Fruit fly (Drosophila melanogaster) whole organism, adult: Measurements from ENCODE around the gene CG18178.
A peak's percentile ranks its signal among the peaks of the same experiment; 100 is the strongest.

Source experiments
- CG11617 ChIP-seq: fragments of 200-800 bp; sonication (Bioruptor generic); optimal IDR thresholded peaks from 2 replicates; lab custom pipeline; 2017; ENCODE audit warnings: mild to moderate bottlenecking, missing biosample characterization, missing genetic modification reagents, missing genetic modification characterization
- CG12768 ChIP-seq: fragments of 200-800 bp; sonication (Bioruptor generic); optimal IDR thresholded peaks from 2 replicates; lab custom pipeline; 2017; ENCODE audit warnings: missing biosample characterization, missing genetic modification characterization, mild to moderate bottlenecking, moderate library complexity, missing genetic modification reagents
- CG14711 ChIP-seq: fragments of 200-800 bp; sonication (Bioruptor generic); optimal IDR thresholded peaks from 2 replicates; lab custom pipeline; 2018; ENCODE audit warnings: missing biosample characterization, mild to moderate bottlenecking, missing genetic modification characterization, moderate library complexity
- CG1620 ChIP-seq: fragments of 200-800 bp; sonication (Bioruptor generic); optimal IDR thresholded peaks from 2 replicates; lab custom pipeline; 2016; ENCODE audit warnings: missing biosample characterization, missing genetic modification characterization
- CG33017 ChIP-seq: fragments of 200-800 bp; sonication (Bioruptor generic); optimal IDR thresholded peaks from 2 replicates; lab custom pipeline; 2018; ENCODE audit warnings: missing biosample characterization, mild to moderate bottlenecking, missing genetic modification characterization, moderate library complexity
- CG5204 ChIP-seq: fragments of 200-800 bp; sonication (Bioruptor generic); optimal IDR thresholded peaks from 2 replicates; lab custom pipeline; 2016; ENCODE audit warnings: missing biosample characterization, missing genetic modification characterization
- CG7045 ChIP-seq: fragments of 200-800 bp; sonication (Bioruptor generic); optimal IDR thresholded peaks from 2 replicates; lab custom pipeline; 2017; ENCODE audit warnings: missing biosample characterization, mild to moderate bottlenecking, missing genetic modification characterization
- CG7101 ChIP-seq: fragments of 200-800 bp; sonication (Bioruptor generic); optimal IDR thresholded peaks from 2 replicates; lab custom pipeline; 2018; ENCODE audit warnings: missing biosample characterization, mild to moderate bottlenecking, missing genetic modification characterization, moderate library complexity
- Clk ChIP-seq: fragments of 200-800 bp; sonication (Bioruptor generic); optimal IDR thresholded peaks from 2 replicates; lab custom pipeline; 2017; ENCODE audit warnings: missing biosample characterization, missing genetic modification characterization
- Crg-1 ChIP-seq: fragments of 200-800 bp; sonication (Bioruptor generic); optimal IDR thresholded peaks from 2 replicates; lab custom pipeline; 2016; ENCODE audit warnings: missing biosample characterization, missing genetic modification characterization
- Hr96 ChIP-seq: fragments of 200-800 bp; sonication (Bioruptor generic); optimal IDR thresholded peaks from 2 replicates; lab custom pipeline; 2016; ENCODE audit warnings: missing biosample characterization, missing genetic modification characterization
- Mnt ChIP-seq: fragments of 200-800 bp; sonication (Bioruptor generic); optimal IDR thresholded peaks from 2 replicates; lab custom pipeline; 2016; ENCODE audit warnings: missing biosample characterization, mild to moderate bottlenecking, missing genetic modification characterization
- bab1 ChIP-seq: fragments of 200-800 bp; sonication (Bioruptor generic); optimal IDR thresholded peaks from 3 replicates; lab custom pipeline; 2019; ENCODE audit warnings: missing biosample characterization, mild to moderate bottlenecking, missing genetic modification characterization, moderate library complexity
- cic ChIP-seq: fragments of 200-800 bp; sonication (Bioruptor generic); optimal IDR thresholded peaks from 2 replicates; lab custom pipeline; 2017; ENCODE audit warnings: missing biosample characterization, mild to moderate bottlenecking, missing genetic modification characterization, moderate library complexity
- cnc ChIP-seq, 2 experiments: fragments of >200 bp; optimal IDR thresholded peaks; 2 replicates each; lab custom pipeline; 2017
- kay ChIP-seq: fragments of 200-800 bp; sonication (Bioruptor generic); peaks from one replicate; lab custom pipeline; 2016; ENCODE audit warnings: missing biosample characterization, missing genetic modification characterization, borderline replicate concordance
- ovo ChIP-seq: fragments of 200-800 bp; sonication (Bioruptor generic); optimal IDR thresholded peaks from 2 replicates; lab custom pipeline; 2016; ENCODE audit warnings: missing biosample characterization, missing genetic modification characterization
- pad ChIP-seq: fragments of 200-800 bp; sonication (Bioruptor generic); optimal IDR thresholded peaks from 3 replicates; lab custom pipeline; 2017; ENCODE audit warnings: missing biosample characterization, missing genetic modification characterization, mild to moderate bottlenecking, moderate library complexity, missing genetic modification reagents
- tj ChIP-seq: fragments of 200-800 bp; sonication (Bioruptor generic); optimal IDR thresholded peaks from 3 replicates; lab custom pipeline; 2017; ENCODE audit warnings: missing biosample characterization, mild to moderate bottlenecking, missing genetic modification characterization, moderate library complexity
- toe ChIP-seq: fragments of 200-800 bp; sonication (Bioruptor generic); optimal IDR thresholded peaks from 2 replicates; lab custom pipeline; 2016; ENCODE audit warnings: missing biosample characterization, missing genetic modification characterization

The CG18178 gene

dm6 chr3L:9689809-9690208 is 29.1 kb downstream of the CG18178 start:
- TF ChIP-seq CG14711 (peak; percentile 2), Crg-1 (no peak), CG5204 (GFP tag; lab: Kevin White, UChicago) (no peak), tj (GFP tag; lab: Kevin White, UChicago) (peak; percentile 52), pad (GFP tag; lab: Kevin White, UChicago) (no peak), Hr96 (no peak), toe (no peak), Mnt (GFP tag; lab: Kevin White, UChicago) (peak; percentile 67), CG1620 (no peak), CG7101 (no peak), Clk (GFP tag; lab: Kevin White, UChicago) (no peak), ovo (GFP tag; lab: Kevin White, UChicago) (no peak), kay (no peak), cic (GFP tag; lab: Kevin White, UChicago) (peak; percentile 70), CG12768 (peak; percentile 49), CG11617 (GFP tag; lab: Kevin White, UChicago) (no peak), CG7045 (no peak), CG33017 (tag; lab: Kevin White, UChicago) (no peak), cnc (optimal IDR thresholded peaks at IDR 0.05; lab: Kevin White, UChicago) (no peak), bab1 (GFP tag; lab: Kevin White, UChicago) (no peak)

dm6 chr3L:9688674-9689073 is 30.3 kb downstream of the CG18178 start:
- TF ChIP-seq kay = peak; percentile 97
- no peak for TF ChIP-seq CG12768

dm6 chr3L:9687536-9687935 is 31.4 kb downstream of the CG18178 start:
- TF ChIP-seq CG7045 (no peak), pad (GFP tag; lab: Kevin White, UChicago) (no peak), kay (peak; percentile 86), CG5204 (GFP tag; lab: Kevin White, UChicago) (no peak), CG14711 (no peak), CG1620 (no peak), cic (GFP tag; lab: Kevin White, UChicago) (peak; percentile 24), toe (no peak), CG12768 (no peak)

- TF ChIP-seq CG7101 = no peak
- no peak for TF ChIP-seq Clk (GFP tag; lab: Kevin White, UChicago)
- no peak for TF ChIP-seq toe
- TF ChIP-seq cnc (optimal IDR thresholded peaks at IDR 0.05; lab: Kevin White, UChicago) = no peak
- no peak for TF ChIP-seq CG5204 (GFP tag; lab: Kevin White, UChicago)
- no peak for TF ChIP-seq tj (GFP tag; lab: Kevin White, UChicago)
- TF ChIP-seq Mnt (GFP tag; lab: Kevin White, UChicago) = no peak
- no peak for TF ChIP-seq CG11617 (GFP tag; lab: Kevin White, UChicago)
- no peak for TF ChIP-seq CG7045
- TF ChIP-seq bab1 (GFP tag; lab: Kevin White, UChicago) = no peak
- no peak for TF ChIP-seq kay
- TF ChIP-seq Crg-1 = no peak
- no peak for TF ChIP-seq CG12768
- TF ChIP-seq CG33017 (tag; lab: Kevin White, UChicago) = no peak
- TF ChIP-seq CG1620 = no peak
- no peak for TF ChIP-seq CG14711
- TF ChIP-seq pad (GFP tag; lab: Kevin White, UChicago) = no peak
- TF ChIP-seq cic (GFP tag; lab: Kevin White, UChicago) = no peak
- TF ChIP-seq ovo (GFP tag; lab: Kevin White, UChicago) = no peak
These were observed 34.1 kb downstream of the CG18178 start, which contains the start of gene CG16719 for dm6 chr3L:9684871-9685270. Gene CG16719, plus strand, starts transcription at chr3L:9685171.

dm6 chr3L:9680968-9681367 is 38.0 kb downstream of the CG18178 start, which contains the start of gene alphaTub67C:
Gene alphaTub67C, plus strand, starts transcription at chr3L:9681268.
- peak; percentile 37 for TF ChIP-seq ovo (GFP tag; lab: Kevin White, UChicago)
- TF ChIP-seq cic (GFP tag; lab: Kevin White, UChicago) = no peak
- no peak for TF ChIP-seq toe
- TF ChIP-seq pad (GFP tag; lab: Kevin White, UChicago) = peak; percentile 88
- no peak for TF ChIP-seq cnc (optimal IDR thresholded peaks at IDR 0.05; lab: Kevin White, UChicago)

- peak; percentile 27 for TF ChIP-seq bab1 (GFP tag; lab: Kevin White, UChicago)
- TF ChIP-seq tj (GFP tag; lab: Kevin White, UChicago) = peak; percentile 60
- TF ChIP-seq cic (GFP tag; lab: Kevin White, UChicago) = peak; percentile 32
- TF ChIP-seq toe = no peak
- no peak for TF ChIP-seq CG12768
- no peak for TF ChIP-seq CG14711
These were observed 40.0 kb downstream of the CG18178 start, which contains the start of the genes fry and CG16717 for dm6 chr3L:9678994-9679393. Gene fry, minus strand, starts transcription at chr3L:9679103. Gene CG16717, plus strand, starts transcription at chr3L:9679201.

- no peak for TF ChIP-seq Mnt (GFP tag; lab: Kevin White, UChicago)
- peak; percentile 89 for TF ChIP-seq kay
- TF ChIP-seq CG7101 = no peak
- TF ChIP-seq CG7045 = no peak
- TF ChIP-seq CG11617 (GFP tag; lab: Kevin White, UChicago) = no peak
- TF ChIP-seq Crg-1 = no peak
- peak; percentile 14 for TF ChIP-seq cic (GFP tag; lab: Kevin White, UChicago)
- TF ChIP-seq tj (GFP tag; lab: Kevin White, UChicago) = no peak
- TF ChIP-seq toe = no peak
- TF ChIP-seq CG1620 = no peak
- no peak for TF ChIP-seq CG12768
- no peak for TF ChIP-seq cnc (optimal IDR thresholded peaks at IDR 0.05; lab: Kevin White, UChicago)
- peak; percentile 3 for TF ChIP-seq pad (GFP tag; lab: Kevin White, UChicago)
- no peak for TF ChIP-seq ovo (GFP tag; lab: Kevin White, UChicago)
- TF ChIP-seq CG14711 = no peak
- no peak for TF ChIP-seq bab1 (GFP tag; lab: Kevin White, UChicago)
- TF ChIP-seq CG5204 (GFP tag; lab: Kevin White, UChicago) = no peak
These were observed 40.9 kb downstream of the CG18178 start for dm6 chr3L:9678007-9678497.
